Fruit fly (Drosophila melanogaster) Kc167 (cell line): ENCODE results near the gene smash.

Source experiments
- Myc ChIP-seq: fragments of >200 bp; optimal IDR thresholded peaks from 2 replicates; lab custom pipeline; 2017; ENCODE audit warnings: missing external identifiers
- Sin3A ChIP-seq: fragments of >200 bp; optimal IDR thresholded peaks from 2 replicates; lab custom pipeline; 2018; ENCODE audit warnings: missing external identifiers
- h ChIP-seq: fragments of >200 bp; optimal IDR thresholded peaks from 3 replicates; lab custom pipeline; 2018; ENCODE audit warnings: missing external identifiers
- insv ChIP-seq: fragments of >200 bp; optimal IDR thresholded peaks from 3 replicates; lab custom pipeline; 2018; ENCODE audit warnings: missing external identifiers
- psq ChIP-seq: fragments of >200 bp; optimal IDR thresholded peaks from 2 replicates; lab custom pipeline; 2017; ENCODE audit warnings: missing external identifiers
- ttk ChIP-seq: sonication (Bioruptor generic); optimal IDR thresholded peaks from 2 replicates; lab custom pipeline; 2017; ENCODE audit warnings: missing external identifiers

smash gene

DNA sequence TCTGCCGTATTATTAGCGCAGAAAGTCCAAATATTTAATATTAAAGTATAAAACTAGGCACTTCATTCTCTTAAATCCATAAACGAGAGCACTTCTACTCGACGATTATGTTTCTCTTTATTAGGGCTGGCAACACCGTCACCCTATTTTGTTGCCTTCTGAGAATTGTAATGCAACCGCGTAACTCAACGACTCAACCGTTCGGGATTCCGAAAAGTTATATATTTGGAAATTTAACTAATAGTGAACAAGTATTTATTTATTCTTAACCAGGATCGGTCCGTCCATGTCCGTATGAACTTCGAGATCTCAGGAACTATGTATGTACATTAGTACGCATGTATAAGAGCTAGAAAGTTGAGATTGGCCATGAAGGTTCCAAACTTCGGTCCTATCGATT, 90.4 kb downstream of the smash start, which contains the start of gene atms:
TSS of gene atms (plus strand) at position 301 of the 400 bp plus-strand sequence.
- no peak for TF ChIP-seq psq
- no peak for TF ChIP-seq Myc (lab: Kevin White, UChicago)
- TF ChIP-seq insv (lab: Kevin White, UChicago): no peak
- no peak for TF ChIP-seq ttk
- no peak for TF ChIP-seq h

DNA sequence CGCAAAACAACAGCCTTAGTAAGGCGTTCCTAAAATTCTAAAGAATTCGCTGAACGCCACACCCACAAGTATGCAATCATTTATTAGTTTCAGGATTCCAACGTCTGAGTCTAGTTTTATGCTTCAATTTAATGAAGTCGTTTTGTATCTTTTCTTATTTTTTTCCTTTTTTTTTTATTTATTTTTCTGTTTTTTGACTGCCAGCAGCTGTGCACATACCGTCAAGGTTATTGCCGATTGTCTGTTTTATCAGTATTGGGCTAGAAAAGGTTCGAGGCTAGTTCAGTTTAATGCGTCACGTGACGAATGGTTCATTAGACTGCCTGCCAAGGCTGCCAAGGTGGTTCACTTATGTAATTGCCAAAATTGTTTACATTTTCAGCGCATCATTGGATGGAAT, 102.0 kb downstream of the smash start:
- TF ChIP-seq ttk (no peak), Sin3A (lab: Kevin White, UChicago) (no peak), Myc (lab: Kevin White, UChicago) (no peak), psq (no peak), insv (lab: Kevin White, UChicago) (no peak), h (no peak)
